Fruit fly (Drosophila melanogaster) whole organism, embryonic: ENCODE results near the gene scpr-A.

Experiments
- CG10209 ChIP-seq: fragments of 200-800 bp; sonication (Bioruptor generic); optimal IDR thresholded peaks from 3 replicates; lab custom pipeline; 2017; ENCODE audit warnings: missing biosample characterization, mild to moderate bottlenecking, missing genetic modification characterization, missing genetic modification reagents
- CG10267 ChIP-seq: fragments of 200-800 bp; sonication (Bioruptor generic); optimal IDR thresholded peaks from 2 replicates; lab custom pipeline; 2018; ENCODE audit warnings: missing biosample characterization, mild to moderate bottlenecking, missing genetic modification characterization, moderate library complexity
- CG10321 ChIP-seq: fragments of 200-800 bp; sonication (Bioruptor generic); IDR thresholded peaks from 2 replicates; pipeline ENCODE4 v1.3.6; 2022; ENCODE audit warnings: missing biosample characterization, missing genetic modification characterization
- CG10654 ChIP-seq: fragments of 200-800 bp; sonication (Bioruptor generic); optimal IDR thresholded peaks from 2 replicates; lab custom pipeline; 2016; ENCODE audit warnings: missing biosample characterization, missing genetic modification characterization
- CG11696 ChIP-seq: fragments of 200-800 bp; sonication (Bioruptor generic); IDR thresholded peaks from 2 replicates; pipeline ENCODE4 v1.3.6; 2022; ENCODE audit warnings: missing biosample characterization, missing genetic modification characterization
- CG11723 ChIP-seq: fragments of 200-800 bp; sonication (Bioruptor generic); optimal IDR thresholded peaks from 2 replicates; lab custom pipeline; 2017; ENCODE audit warnings: missing biosample characterization, mild to moderate bottlenecking, missing genetic modification characterization
- CG12219 ChIP-seq: fragments of 200-800 bp; sonication (Bioruptor generic); optimal IDR thresholded peaks from 3 replicates; lab custom pipeline; 2018; ENCODE audit warnings: missing biosample characterization, mild to moderate bottlenecking, missing genetic modification characterization
- CG12391 ChIP-seq: fragments of 200-800 bp; sonication (Bioruptor generic); optimal IDR thresholded peaks from 3 replicates; lab custom pipeline; 2018; ENCODE audit warnings: missing biosample characterization, mild to moderate bottlenecking, missing genetic modification characterization, moderate library complexity
- CG12744 ChIP-seq: fragments of 200-800 bp; sonication (Bioruptor generic); optimal IDR thresholded peaks from 2 replicates; lab custom pipeline; 2016; ENCODE audit warnings: missing biosample characterization, missing genetic modification characterization
- CG12942 ChIP-seq: fragments of 200-800 bp; sonication (Bioruptor generic); optimal IDR thresholded peaks from 3 replicates; lab custom pipeline; 2016; ENCODE audit warnings: missing biosample characterization, missing genetic modification characterization
- CG14050 ChIP-seq: fragments of 200-800 bp; sonication (Bioruptor generic); IDR thresholded peaks from 3 replicates; pipeline ENCODE4 v1.3.6; 2022; ENCODE audit warnings: missing biosample characterization, missing genetic modification characterization
- CG14710 ChIP-seq: fragments of 200-800 bp; sonication (Bioruptor generic); optimal IDR thresholded peaks from 3 replicates; lab custom pipeline; 2019; ENCODE audit warnings: missing biosample characterization, mild to moderate bottlenecking, missing genetic modification characterization, moderate library complexity
- CG15073 ChIP-seq: fragments of 200-800 bp; sonication (Bioruptor generic); optimal IDR thresholded peaks from 2 replicates; lab custom pipeline; 2016; ENCODE audit warnings: missing biosample characterization, missing genetic modification characterization
- CG1602 ChIP-seq: fragments of 200-800 bp; sonication (Bioruptor generic); optimal IDR thresholded peaks from 3 replicates; lab custom pipeline; 2016; ENCODE audit warnings: missing biosample characterization, missing genetic modification characterization
- CG17359 ChIP-seq: fragments of 200-800 bp; sonication (Bioruptor generic); optimal IDR thresholded peaks from 3 replicates; lab custom pipeline; 2018; ENCODE audit warnings: missing biosample characterization, mild to moderate bottlenecking, missing genetic modification characterization, moderate library complexity
- CG18476 ChIP-seq: fragments of 200-800 bp; sonication (Bioruptor generic); optimal IDR thresholded peaks from 2 replicates; lab custom pipeline; 2016; ENCODE audit warnings: missing biosample characterization, mild to moderate bottlenecking, missing genetic modification characterization
- CG5180 ChIP-seq: fragments of 200-800 bp; sonication (Bioruptor generic); optimal IDR thresholded peaks from 3 replicates; lab custom pipeline; 2017; ENCODE audit warnings: missing biosample characterization, missing genetic modification characterization, mild to moderate bottlenecking, moderate library complexity, missing genetic modification reagents
- CG6175 ChIP-seq: fragments of 200-800 bp; sonication (Bioruptor generic); IDR thresholded peaks from 3 replicates; pipeline ENCODE4 v1.3.6; 2022; ENCODE audit warnings: missing biosample characterization, missing genetic modification characterization
- CG6254 ChIP-seq: fragments of 200-800 bp; sonication (Bioruptor generic); optimal IDR thresholded peaks from 3 replicates; lab custom pipeline; 2017; ENCODE audit warnings: mild to moderate bottlenecking, missing biosample characterization, missing genetic modification reagents, missing genetic modification characterization
- CG6765 ChIP-seq: fragments of 200-800 bp; sonication (Bioruptor generic); optimal IDR thresholded peaks from 3 replicates; lab custom pipeline; 2017; ENCODE audit warnings: missing biosample characterization, mild to moderate bottlenecking, missing genetic modification characterization
- CG6854 ChIP-seq: fragments of 200-800 bp; sonication (Bioruptor generic); optimal IDR thresholded peaks from 3 replicates; lab custom pipeline; 2017; ENCODE audit warnings: missing biosample characterization, mild to moderate bottlenecking, missing genetic modification characterization
- CG7963 ChIP-seq: fragments of 200-800 bp; sonication (Bioruptor generic); IDR thresholded peaks from 3 replicates; pipeline ENCODE4 v1.3.6; 2022; ENCODE audit warnings: missing biosample characterization, missing genetic modification characterization; ENCODE audit not compliant: partially characterized antibody
- CG8924 ChIP-seq: fragments of 200-800 bp; optimal IDR thresholded peaks from 3 replicates; lab custom pipeline; 2019; ENCODE audit warnings: missing biosample characterization, mild to moderate bottlenecking, missing genetic modification characterization, moderate library complexity
- CG9609 ChIP-seq: fragments of 200-800 bp; sonication (Bioruptor generic); optimal IDR thresholded peaks from 3 replicates; lab custom pipeline; 2016; ENCODE audit warnings: missing biosample characterization, missing genetic modification characterization
- Deaf1 ChIP-seq: fragments of 200-800 bp; optimal IDR thresholded peaks from 3 replicates; lab custom pipeline; 2019; ENCODE audit warnings: missing biosample characterization, mild to moderate bottlenecking, missing genetic modification characterization, moderate library complexity
- Hand ChIP-seq: fragments of 200-800 bp; sonication (Bioruptor generic); optimal IDR thresholded peaks from 2 replicates; lab custom pipeline; 2017; ENCODE audit warnings: mild to moderate bottlenecking, missing biosample characterization, missing genetic modification reagents, missing genetic modification characterization
- Hr51 ChIP-seq, 2 experiments: fragments of 200-800 bp; sonication (Bioruptor generic); optimal IDR thresholded peaks; 2 replicates in 1 of 2; 3 replicates in 1 of 2; lab custom pipeline; 2016 to 2018; ENCODE audit warnings: missing biosample characterization in 2 of 2, missing genetic modification characterization in 2 of 2, mild to moderate bottlenecking in 1 of 2, moderate library complexity in 1 of 2
- Mes4 ChIP-seq: fragments of 200-800 bp; sonication (Bioruptor generic); optimal IDR thresholded peaks from 2 replicates; lab custom pipeline; 2016; ENCODE audit warnings: missing biosample characterization, missing genetic modification characterization
- NC2β ChIP-seq: fragments of 200-800 bp; sonication (Bioruptor generic); optimal IDR thresholded peaks from 2 replicates; lab custom pipeline; 2016; ENCODE audit warnings: missing biosample characterization, missing genetic modification characterization
- Spps ChIP-seq: fragments of 200-800 bp; sonication (Bioruptor generic); optimal IDR thresholded peaks from 2 replicates; lab custom pipeline; 2018; ENCODE audit warnings: missing biosample characterization, mild to moderate bottlenecking, missing genetic modification characterization
- YL-1 ChIP-seq: fragments of 200-800 bp; sonication (Bioruptor generic); optimal IDR thresholded peaks from 3 replicates; lab custom pipeline; 2017; ENCODE audit warnings: missing biosample characterization, mild to moderate bottlenecking, missing genetic modification characterization
- bcd ChIP-seq: fragments of 200-800 bp; sonication (Bioruptor generic); optimal IDR thresholded peaks from 2 replicates; lab custom pipeline; 2017; ENCODE audit warnings: missing biosample characterization, mild to moderate bottlenecking, missing genetic modification characterization
- dm ChIP-seq: fragments of 200-800 bp; sonication (Bioruptor generic); optimal IDR thresholded peaks from 3 replicates; lab custom pipeline; 2016; ENCODE audit warnings: missing biosample characterization, missing genetic modification characterization
- ftz-f1 ChIP-seq: fragments of 200-800 bp; sonication (Bioruptor generic); optimal IDR thresholded peaks from 2 replicates; lab custom pipeline; 2016; ENCODE audit warnings: missing biosample characterization, missing genetic modification characterization
- gcm ChIP-seq: fragments of 200-800 bp; sonication (Bioruptor generic); optimal IDR thresholded peaks from 2 replicates; lab custom pipeline; 2019; ENCODE audit warnings: missing biosample characterization, mild to moderate bottlenecking, missing genetic modification characterization, moderate library complexity
- grau ChIP-seq: fragments of 200-800 bp; optimal IDR thresholded peaks from 3 replicates; lab custom pipeline; 2019; ENCODE audit warnings: missing biosample characterization, mild to moderate bottlenecking, missing genetic modification characterization, moderate library complexity
- gt ChIP-seq: fragments of 200-800 bp; sonication (Bioruptor generic); IDR thresholded peaks from 2 replicates; pipeline ENCODE4 v1.3.6; 2022; ENCODE audit warnings: missing biosample characterization, missing genetic modification characterization
- hb ChIP-seq: fragments of 200-800 bp; sonication (Bioruptor generic); IDR thresholded peaks from 3 replicates; pipeline ENCODE4 v1.3.6; 2022; ENCODE audit warnings: missing biosample characterization, missing genetic modification characterization; ENCODE audit not compliant: partially characterized antibody
- lbe ChIP-seq: fragments of 200-800 bp; sonication (Bioruptor generic); optimal IDR thresholded peaks from 2 replicates; lab custom pipeline; 2016; ENCODE audit warnings: missing biosample characterization, mild to moderate bottlenecking, missing genetic modification characterization
- otp ChIP-seq: fragments of 200-800 bp; sonication (Bioruptor generic); IDR thresholded peaks from 3 replicates; pipeline ENCODE4, ENCODE4 v1.3.6; 2022; ENCODE audit warnings: missing biosample characterization, missing genetic modification characterization
- pum ChIP-seq: fragments of 200-800 bp; sonication (Bioruptor generic); optimal IDR thresholded peaks from 2 replicates; lab custom pipeline; 2016; ENCODE audit warnings: missing biosample characterization, missing genetic modification characterization
- sd ChIP-seq: fragments of 200-800 bp; sonication (Bioruptor generic); optimal IDR thresholded peaks from 3 replicates; lab custom pipeline; 2018; ENCODE audit warnings: missing biosample characterization, mild to moderate bottlenecking, missing genetic modification characterization, moderate library complexity
- sim ChIP-seq: fragments of 200-800 bp; sonication (Bioruptor generic); IDR thresholded peaks from 2 replicates; pipeline ENCODE4 v1.3.6; 2022; ENCODE audit warnings: missing biosample characterization, missing genetic modification characterization
- sima ChIP-seq: fragments of 200-800 bp; sonication (Bioruptor generic); optimal IDR thresholded peaks from 2 replicates; lab custom pipeline; 2016; ENCODE audit warnings: missing biosample characterization, missing genetic modification characterization
- slp2 ChIP-seq: fragments of 200-800 bp; sonication (Bioruptor generic); optimal IDR thresholded peaks from 2 replicates; lab custom pipeline; 2016; ENCODE audit warnings: missing biosample characterization, missing genetic modification characterization
- sr ChIP-seq: fragments of 200-800 bp; sonication (Bioruptor generic); IDR thresholded peaks from 3 replicates; pipeline ENCODE4 v1.3.6; 2022; ENCODE audit warnings: missing biosample characterization, missing genetic modification characterization
- tio ChIP-seq: fragments of 200-800 bp; sonication (Bioruptor generic); optimal IDR thresholded peaks from 2 replicates; lab custom pipeline; 2017; ENCODE audit warnings: missing biosample characterization, missing genetic modification characterization, inconsistent platforms
- usp ChIP-seq: fragments of >200 bp; optimal IDR thresholded peaks from 2 replicates; lab custom pipeline; 2017; ENCODE audit warnings: missing biosample characterization, missing genetic modification characterization
- wor ChIP-seq: fragments of 200-800 bp; sonication (Bioruptor generic); IDR thresholded peaks from 2 replicates; pipeline ENCODE4 v1.3.6; 2022; ENCODE audit warnings: missing biosample characterization, missing genetic modification characterization
- zen2 ChIP-seq: fragments of 200-800 bp; sonication (Bioruptor generic); IDR thresholded peaks from 3 replicates; pipeline ENCODE4 v1.3.6; 2022; ENCODE audit warnings: missing biosample characterization, missing genetic modification characterization; ENCODE audit not compliant: partially characterized antibody

scpr-A gene

dm6 chr3R:11216156-11216630 lies 24.8 kb upstream of the scpr-A start, which contains the start of the genes RpS25 and CG4820 (continued):
- TF ChIP-seq CG10654 (GFP tag; lab: Kevin White, UChicago), result peak; percentile 90
- peak; percentile 81 for TF ChIP-seq CG5180 (GFP tag; lab: Kevin White, UChicago)
- peak; percentile 99 for TF ChIP-seq YL-1 (GFP tag; lab: Kevin White, UChicago)
- peak; percentile 78 for TF ChIP-seq pum (GFP tag; lab: Kevin White, UChicago)
- peak; percentile 82 for TF ChIP-seq CG12744 (GFP tag; lab: Kevin White, UChicago)
- peak; percentile 74 for TF ChIP-seq CG6254
- peak; percentile 86 for TF ChIP-seq grau (tag; lab: Kevin White, UChicago)
- TF ChIP-seq Hr51 (GFP tag; optimal IDR thresholded peaks at IDR 0.05; lab: Kevin White, UChicago), result peak; percentile 84 to 86
- TF ChIP-seq CG7963 (GFP tag; lab: Robert Waterston, UW), result peak; percentile 69; the same call in 1 of the 3 replicates
- peak; percentile 98 for TF ChIP-seq NC2β (GFP tag; lab: Kevin White, UChicago)
- TF ChIP-seq CG11696 (GFP tag; lab: Robert Waterston, UW), result peak; percentile 42
- peak; percentile 90 for TF ChIP-seq slp2 (GFP tag; lab: Kevin White, UChicago)
- peak; percentile 71 for TF ChIP-seq sim (GFP tag; lab: Robert Waterston, UW)
- peak; percentile 90 for TF ChIP-seq CG6854 (GFP tag; lab: Kevin White, UChicago)
- TF ChIP-seq tio, result no peak
- TF ChIP-seq CG12391, result peak; percentile 92
- TF ChIP-seq CG17359 (tag; lab: Kevin White, UChicago), result peak; percentile 86
- TF ChIP-seq CG11723 (GFP tag; lab: Kevin White, UChicago), result peak; percentile 88
- peak; percentile 96 for TF ChIP-seq CG14710 (tag; lab: Kevin White, UChicago)
- TF ChIP-seq zen2 (GFP tag; lab: Robert Waterston, UW), result peak; percentile 67; the same call in 2 of the 3 replicates
- TF ChIP-seq CG12219 (GFP tag; lab: Kevin White, UChicago), result peak; percentile 90
- 0 out of 2 replicates have a peak, but pooled peaks have one; percentile 44 for TF ChIP-seq wor (GFP tag; lab: Robert Waterston, UW)
- TF ChIP-seq sr (GFP tag; lab: Robert Waterston, UW), result peak; percentile 82
- peak; percentile 80; the same call in 2 of the 3 replicates for TF ChIP-seq hb
- peak; percentile 73 for TF ChIP-seq sima
- peak; percentile 54 for TF ChIP-seq CG10321
- TF ChIP-seq gcm (GFP tag; lab: Kevin White, UChicago), result peak; percentile 89
- TF ChIP-seq gt, result peak; percentile 69; the same call in 1 of the 2 replicates
- TF ChIP-seq CG8924 (tag; lab: Kevin White, UChicago), result peak; percentile 87
- peak; percentile 74 for TF ChIP-seq CG12942
- TF ChIP-seq lbe, result peak; percentile 82
- TF ChIP-seq Deaf1 (tag; lab: Kevin White, UChicago), result peak; percentile 58
- TF ChIP-seq Hand (GFP tag; lab: Kevin White, UChicago), result peak; percentile 81
- peak; percentile 97 for TF ChIP-seq Mes4 (GFP tag; lab: Kevin White, UChicago)
- peak; percentile 89 for TF ChIP-seq CG9609 (GFP tag; lab: Kevin White, UChicago)
- peak; percentile 85 for TF ChIP-seq CG14050
- TF ChIP-seq CG15073, result peak; percentile 9
- peak; percentile 57 for TF ChIP-seq sd
- TF ChIP-seq CG1602 (GFP tag; lab: Kevin White, UChicago), result peak; percentile 61
- no peak for TF ChIP-seq usp (GFP tag; lab: Kevin White, UChicago)
- peak; percentile 97 for TF ChIP-seq CG6765 (GFP tag; lab: Kevin White, UChicago)
- TF ChIP-seq bcd, result peak; percentile 96
- TF ChIP-seq CG10267 (tag; lab: Kevin White, UChicago), result peak; percentile 89
- TF ChIP-seq CG18476 (GFP tag; lab: Kevin White, UChicago), result peak; percentile 76
- TF ChIP-seq Spps, result peak; percentile 78
- TF ChIP-seq CG6175 (GFP tag; lab: Robert Waterston, UW), result peak; percentile 84
- peak; percentile 97 for TF ChIP-seq dm (GFP tag; lab: Kevin White, UChicago)
- peak; percentile 93 for TF ChIP-seq CG10209 (GFP tag; lab: Kevin White, UChicago)
- TF ChIP-seq ftz-f1, result peak; percentile 76
- peak; percentile 90 for TF ChIP-seq otp (GFP tag; lab: Robert Waterston, UW)
